Worm (Caenorhabditis elegans) whole organism, early embryonic: ENCODE results near the gene Y75B12B.11.
"Not testable (repeated sequence)": the region's sequence is repeated elsewhere in the genome, so short reads cannot be mapped to it uniquely, and the experiment has no call there.

ENCODE experiments used
- B0310.2 ChIP-seq: sonication (generic microtip); optimal IDR thresholded peaks from 2 replicates; lab custom pipeline; 2016; ENCODE audit warnings: mild to moderate bottlenecking, missing genetic modification characterization, missing compliant biosample characterization
- F13C5.2 ChIP-seq: sonication (generic microtip); optimal IDR thresholded peaks from 2 replicates; lab custom pipeline; 2017; ENCODE audit warnings: mild to moderate bottlenecking, missing genetic modification characterization, inconsistent platforms, missing compliant biosample characterization
- aly-1 ChIP-seq: sonication (generic microtip); optimal IDR thresholded peaks from 2 replicates; lab custom pipeline; 2016; ENCODE audit warnings: missing genetic modification characterization, missing compliant biosample characterization
- ama-1 ChIP-seq: fragments of 150-350 bp; optimal IDR thresholded peaks from 2 replicates; lab custom pipeline; 2014
- ceh-13 ChIP-seq: fragments of 200-800 bp; sonication (Bioruptor generic); optimal IDR thresholded peaks from 2 replicates; lab custom pipeline; 2018; ENCODE audit warnings: mild to moderate bottlenecking, missing genetic modification characterization, missing compliant biosample characterization
- ceh-36 ChIP-seq: sonication (generic microtip); optimal IDR thresholded peaks from 2 replicates; lab custom pipeline; 2016; ENCODE audit warnings: missing genetic modification characterization, inconsistent platforms, missing compliant biosample characterization
- ets-7 ChIP-seq: sonication (generic microtip); optimal IDR thresholded peaks from 2 replicates; lab custom pipeline; 2016; ENCODE audit warnings: missing genotype, missing genetic modification characterization, missing compliant biosample characterization
- flt-1 ChIP-seq: fragments of 200-800 bp; sonication (Bioruptor generic); IDR thresholded peaks from 2 replicates; pipeline ENCODE4 v1.3.6; 2022; ENCODE audit warnings: missing genetic modification characterization, missing compliant biosample characterization
- hmbx-1 ChIP-seq: sonication (generic microtip); optimal IDR thresholded peaks from 2 replicates; lab custom pipeline; 2016; ENCODE audit warnings: mild to moderate bottlenecking, missing genetic modification characterization, missing compliant biosample characterization
- hmg-4 ChIP-seq: fragments of 200-800 bp; sonication (Bioruptor generic); optimal IDR thresholded peaks from 2 replicates; lab custom pipeline; 2018; ENCODE audit warnings: mild to moderate bottlenecking, missing genetic modification characterization, missing compliant biosample characterization
- hnd-1 ChIP-seq: sonication (generic microtip); optimal IDR thresholded peaks from 2 replicates; lab custom pipeline; 2016; ENCODE audit warnings: missing genetic modification characterization, missing compliant biosample characterization
- pes-1 ChIP-seq: fragments of 200-800 bp; sonication (Bioruptor generic); IDR thresholded peaks from 2 replicates; pipeline ENCODE4 v1.3.6; 2022; ENCODE audit warnings: missing genetic modification reagents, missing genetic modification characterization, missing compliant biosample characterization
- scrt-1 ChIP-seq: fragments of 200-800 bp; sonication (Bioruptor generic); IDR thresholded peaks from 2 replicates; pipeline ENCODE4 v1.3.6; 2022; ENCODE audit warnings: missing genetic modification characterization, missing compliant biosample characterization
- sea-1 ChIP-seq: fragments of 200-800 bp; sonication (Bioruptor generic); conservative IDR thresholded peaks from 2 replicates; pipeline ENCODE4 v1.3.6; 2022; ENCODE audit warnings: missing genetic modification characterization, missing compliant biosample characterization
- tbx-11 ChIP-seq: fragments of 200-800 bp; sonication (Bioruptor generic); IDR thresholded peaks from 2 replicates; pipeline ENCODE4 v1.3.6; 2022; ENCODE audit warnings: missing genetic modification characterization, missing compliant biosample characterization
- tbx-37 ChIP-seq: fragments of 200-800 bp; sonication (Bioruptor generic); conservative IDR thresholded peaks from 2 replicates; pipeline ENCODE4 v1.3.6; 2022; ENCODE audit warnings: missing genetic modification reagents, missing genetic modification characterization, missing compliant biosample characterization
- tra-4 ChIP-seq: sonication (generic microtip); optimal IDR thresholded peaks from 2 replicates; lab custom pipeline; 2017; ENCODE audit warnings: missing genetic modification characterization, missing compliant biosample characterization

Gene Y75B12B.11

ce11 chrV:15215175-15215574 lies 24.1 kb downstream of the Y75B12B.11 start, which contains the start of gene sri-26:
Gene sri-26 (plus strand): TSS chrV:15215475.
- not testable (repeated sequence) for TF ChIP-seq scrt-1 (GFP tag; lab: Robert Waterston, UW); aly-1; tra-4

ce11 chrV:15216705-15217104 lies 25.6 kb downstream of the Y75B12B.11 start, which contains the start of gene sri-25:
Gene sri-25 (plus strand): TSS chrV:15217005.
- TF ChIP-seq B0310.2 (no peak), hmg-4 (GFP tag; lab: Kevin White, UChicago) (no peak), tbx-37 (GFP tag; lab: Robert Waterston, UW) (no peak), ets-7 (tag; lab: Kevin White, UChicago) (no peak), flt-1 (GFP tag; lab: Robert Waterston, UW) (no peak), pes-1 (GFP tag; lab: Robert Waterston, UW) (no peak), ceh-13 (no peak), tra-4 (no peak), F13C5.2 (tag; lab: Kevin White, UChicago) (no peak), ceh-36 (tag; lab: Kevin White, UChicago) (no peak), ama-1 (lab: Kevin White, UChicago) (no peak), tbx-11 (GFP tag; lab: Robert Waterston, UW) (no peak)

- no peak for TF ChIP-seq flt-1 (GFP tag; lab: Robert Waterston, UW)
- no peak for TF ChIP-seq tbx-37 (GFP tag; lab: Robert Waterston, UW)
- TF ChIP-seq B0310.2 = no peak
- TF ChIP-seq tra-4 = no peak
- TF ChIP-seq tbx-11 (GFP tag; lab: Robert Waterston, UW) = no peak
- TF ChIP-seq ama-1 (lab: Kevin White, UChicago) = no peak
Observed at ce11 chrV:15221330-15221729, 30.2 kb downstream of the Y75B12B.11 start, which contains the start of gene irld-25. Gene irld-25 (plus strand): TSS chrV:15221630.

DNA sequence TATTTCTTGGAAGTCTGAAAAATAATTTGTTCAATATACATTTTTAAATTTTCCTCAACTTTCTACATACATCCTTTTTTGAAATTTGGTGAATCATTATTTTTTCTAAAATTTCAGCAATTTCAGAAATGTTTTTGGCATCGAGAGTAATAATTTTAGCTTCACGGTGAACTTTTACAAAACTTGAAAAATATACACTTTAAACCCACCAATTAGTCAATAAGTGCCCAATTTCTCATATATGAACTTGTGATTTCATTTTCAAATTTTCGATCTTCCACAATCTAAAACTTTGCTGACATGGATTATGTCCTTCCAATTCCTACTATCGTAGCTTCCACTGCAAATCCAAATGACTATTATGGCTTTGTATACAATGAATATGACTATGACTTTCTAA lies 32.6 kb downstream of the Y75B12B.11 start, which contains the start of gene srw-24:
srw-24 (plus strand) TSS at position 301 of the 400 bp plus-strand sequence.
- TF ChIP-seq F13C5.2 (tag; lab: Kevin White, UChicago) (no peak), hnd-1 (no peak), scrt-1 (GFP tag; lab: Robert Waterston, UW) (no peak), flt-1 (GFP tag; lab: Robert Waterston, UW) (no peak), ceh-13 (no peak), aly-1 (no peak), ceh-36 (tag; lab: Kevin White, UChicago) (no peak), pes-1 (GFP tag; lab: Robert Waterston, UW) (no peak), tbx-11 (GFP tag; lab: Robert Waterston, UW) (no peak), tra-4 (no peak), ets-7 (tag; lab: Kevin White, UChicago) (no peak), tbx-37 (GFP tag; lab: Robert Waterston, UW) (no peak), ama-1 (lab: Kevin White, UChicago) (no peak)

ce11 chrV:15225650-15226049 lies 34.6 kb downstream of the Y75B12B.11 start, which contains the start of gene srw-14:
Gene srw-14 (plus strand): TSS chrV:15225950.
- TF ChIP-seq hmbx-1 (tag; lab: Kevin White, UChicago) (no peak), sea-1 (GFP tag; lab: Robert Waterston, UW) (no peak), tbx-37 (GFP tag; lab: Robert Waterston, UW) (no peak), hnd-1 (no peak), ceh-36 (tag; lab: Kevin White, UChicago) (no peak), B0310.2 (no peak), tra-4 (no peak), pes-1 (GFP tag; lab: Robert Waterston, UW) (no peak), ets-7 (tag; lab: Kevin White, UChicago) (no peak), ceh-13 (no peak), hmg-4 (GFP tag; lab: Kevin White, UChicago) (no peak), tbx-11 (GFP tag; lab: Robert Waterston, UW) (no peak), aly-1 (no peak), F13C5.2 (tag; lab: Kevin White, UChicago) (no peak), scrt-1 (GFP tag; lab: Robert Waterston, UW) (no peak), flt-1 (GFP tag; lab: Robert Waterston, UW) (no peak), ama-1 (lab: Kevin White, UChicago) (no peak)

ce11 chrV:15226206-15226605 lies 35.1 kb downstream of the Y75B12B.11 start:
- TF ChIP-seq F13C5.2 (tag; lab: Kevin White, UChicago) (no peak), scrt-1 (GFP tag; lab: Robert Waterston, UW) (no peak), sea-1 (GFP tag; lab: Robert Waterston, UW) (no peak), aly-1 (no peak), tra-4 (no peak), tbx-37 (GFP tag; lab: Robert Waterston, UW) (no peak), ets-7 (tag; lab: Kevin White, UChicago) (no peak), ceh-36 (tag; lab: Kevin White, UChicago) (no peak), tbx-11 (GFP tag; lab: Robert Waterston, UW) (no peak), hmbx-1 (tag; lab: Kevin White, UChicago) (no peak), hmg-4 (GFP tag; lab: Kevin White, UChicago) (no peak), hnd-1 (no peak), ceh-13 (no peak)

ce11 chrV:15230243-15230642 lies 39.1 kb downstream of the Y75B12B.11 start, which contains the start of gene srw-15:
Gene srw-15 (plus strand): TSS chrV:15230543.
- TF ChIP-seq ceh-36 (tag; lab: Kevin White, UChicago) = no peak
- no peak for TF ChIP-seq ets-7 (tag; lab: Kevin White, UChicago)
- TF ChIP-seq hmbx-1 (tag; lab: Kevin White, UChicago) = no peak
- no peak for TF ChIP-seq aly-1
- TF ChIP-seq ama-1 (lab: Kevin White, UChicago) = no peak
- no peak for TF ChIP-seq pes-1 (GFP tag; lab: Robert Waterston, UW)
- no peak for TF ChIP-seq hmg-4 (GFP tag; lab: Kevin White, UChicago)
- no peak for TF ChIP-seq B0310.2
- TF ChIP-seq sea-1 (GFP tag; lab: Robert Waterston, UW) = no peak
- no peak for TF ChIP-seq tbx-11 (GFP tag; lab: Robert Waterston, UW)
